Worm (Caenorhabditis elegans) whole organism, mixed stage, embryonic: ENCODE results near the gene snf-5.

Experiments
- M03D4.4 ChIP-seq: sonication (generic microtip); optimal IDR thresholded peaks from 2 replicates; lab custom pipeline; 2017; ENCODE audit warnings: mild to moderate bottlenecking, missing genetic modification characterization, missing compliant biosample characterization
- ceh-39 ChIP-seq: fragments of 150-350 bp; optimal IDR thresholded peaks from 2 replicates; lab custom pipeline; 2014; ENCODE audit warnings: missing biosample characterization, missing genetic modification characterization
- elt-1 ChIP-seq: sonication (generic microtip); optimal IDR thresholded peaks from 2 replicates; lab custom pipeline; 2017; ENCODE audit warnings: missing genetic modification characterization, mild to moderate bottlenecking, missing compliant biosample characterization, antibody characterized with exemption, moderate library complexity, borderline replicate concordance; ENCODE audit not compliant: insufficient read depth
- elt-3 ChIP-seq: fragments of 150-350 bp; optimal IDR thresholded peaks from 2 replicates; lab custom pipeline; 2014; ENCODE audit warnings: missing biosample characterization, missing genetic modification characterization
- hlh-1 ChIP-seq: fragments of 150-350 bp; optimal IDR thresholded peaks from 2 replicates; lab custom pipeline; 2014; ENCODE audit warnings: missing biosample characterization, missing genetic modification reagents, missing genetic modification characterization
- lin-13 ChIP-seq: fragments of 150-350 bp; optimal IDR thresholded peaks from 2 replicates; lab custom pipeline; 2014; ENCODE audit warnings: missing biosample characterization, missing genetic modification characterization
- lin-32 ChIP-seq: fragments of 200-800 bp; sonication (Bioruptor generic); optimal IDR thresholded peaks from 2 replicates; lab custom pipeline; 2018; ENCODE audit warnings: mild to moderate bottlenecking, missing genetic modification characterization, missing compliant biosample characterization
- lsy-2 ChIP-seq: fragments of 150-350 bp; optimal IDR thresholded peaks from 2 replicates; lab custom pipeline; 2014; ENCODE audit warnings: missing biosample characterization, missing genetic modification characterization
- mep-1 ChIP-seq: fragments of 150-350 bp; optimal IDR thresholded peaks from 2 replicates; lab custom pipeline; 2017; ENCODE audit warnings: missing biosample characterization, missing genetic modification reagents, missing genetic modification characterization, inconsistent platforms
- nhr-28 ChIP-seq: fragments of 150-350 bp; optimal IDR thresholded peaks from 2 replicates; lab custom pipeline; 2014; ENCODE audit warnings: missing biosample characterization, missing genetic modification characterization
- nhr-76 ChIP-seq: sonication (generic microtip); optimal IDR thresholded peaks from 2 replicates; lab custom pipeline; 2017; ENCODE audit warnings: missing biosample characterization, missing genetic modification characterization
- pha-4 ChIP-seq: fragments of 150-350 bp; optimal IDR thresholded peaks from 2 replicates; lab custom pipeline; 2018; ENCODE audit warnings: missing biosample characterization, missing genetic modification reagents, missing genetic modification characterization
- snpc-4 ChIP-seq: fragments of 150-350 bp; optimal IDR thresholded peaks from 2 replicates; lab custom pipeline; 2014; ENCODE audit warnings: missing biosample characterization, missing genetic modification characterization
- unc-39 ChIP-seq: fragments of 150-350 bp; optimal IDR thresholded peaks from 2 replicates; lab custom pipeline; 2014; ENCODE audit warnings: missing biosample characterization, missing genetic modification characterization

DNA sequence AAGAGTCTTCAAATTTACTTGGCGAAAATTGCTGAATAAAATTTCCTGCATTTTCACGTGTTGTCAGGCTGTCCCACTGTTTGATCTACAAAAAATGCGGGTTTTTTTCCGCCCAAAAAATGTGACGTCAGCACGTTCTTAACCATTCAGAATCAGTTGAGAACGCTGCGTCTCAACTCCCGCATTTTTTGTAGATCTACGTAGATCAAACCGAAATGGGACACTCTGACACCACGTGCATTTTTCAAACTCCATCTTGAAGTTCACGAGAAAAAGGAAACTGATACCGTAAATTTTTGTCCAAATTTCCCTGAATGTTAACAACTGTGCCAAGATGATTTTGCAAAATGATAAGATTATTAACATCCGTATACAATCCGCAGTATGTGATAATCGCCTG, 52.3 kb downstream of the snf-5 start:
- TF ChIP-seq elt-1 (tag; lab: Kevin White, UChicago) (no peak), snpc-4 (tag; lab: Kevin White, UChicago) (no peak), elt-3 (tag; lab: Kevin White, UChicago) (no peak), lsy-2 (no peak), nhr-76 (tag; lab: Kevin White, UChicago) (no peak), nhr-28 (tag; lab: Kevin White, UChicago) (no peak), M03D4.4 (tag; lab: Kevin White, UChicago) (no peak), lin-13 (no peak), ceh-39 (tag; lab: Kevin White, UChicago) (no peak), unc-39 (tag; lab: Kevin White, UChicago) (no peak), hlh-1 (tag; lab: Kevin White, UChicago) (no peak), lin-32 (GFP tag; lab: Kevin White, UChicago) (no peak), pha-4 (tag; lab: Kevin White, UChicago) (no peak), mep-1 (tag; lab: Kevin White, UChicago) (no peak)
